Worm (Caenorhabditis elegans): ENCODE data around the gene rcat-1.

- TF ChIP-seq ama-1 (optimal IDR thresholded peaks at IDR 0.05) (no peak), fkh-10 (GFP tag; optimal IDR thresholded peaks at IDR 0.05) (no peak), ceh-82 (tag; optimal IDR thresholded peaks at IDR 0.05) (no peak), nfya-1 (tag; optimal IDR thresholded peaks at IDR 0.05; ENCODE audit: insufficient read depth) (no peak), lin-39 (tag; optimal IDR thresholded peaks at IDR 0.05) (no peak), nhr-77 (tag; optimal IDR thresholded peaks at IDR 0.05) (no peak), unc-62 (GFP tag; optimal IDR thresholded peaks at IDR 0.05) (no peak), nhr-25 (tag; optimal IDR thresholded peaks at IDR 0.05) (no peak), pqm-1 (tag; optimal IDR thresholded peaks at IDR 0.05) (no peak), elt-2 (tag; optimal IDR thresholded peaks at IDR 0.05) (no peak)
Observed at ce11 chrIV:303264-303663, 48.0 kb upstream of the rcat-1 start.
